Fruit fly (Drosophila melanogaster) whole organism, embryonic: ENCODE results near the gene CG7943.

ENCODE experiments used
- Aef1 ChIP-seq: fragments of 200-800 bp; sonication (Bioruptor generic); IDR thresholded peaks from 3 replicates; pipeline ENCODE4 v1.3.6; 2022; ENCODE audit warnings: missing biosample characterization, missing genetic modification characterization
- Awh ChIP-seq: fragments of 200-800 bp; sonication (Bioruptor generic); IDR thresholded peaks from 2 replicates; pipeline ENCODE4, ENCODE4 v1.3.6; 2022; ENCODE audit warnings: missing biosample characterization, missing genetic modification characterization
- BEAF-32 ChIP-seq: fragments of 200-800 bp; sonication (Bioruptor generic); optimal IDR thresholded peaks from 3 replicates; lab custom pipeline; 2017; ENCODE audit warnings: missing biosample characterization, missing genetic modification characterization, mild to moderate bottlenecking, moderate library complexity, missing genetic modification reagents
- CG10959 ChIP-seq: fragments of 200-800 bp; sonication (Bioruptor generic); IDR thresholded peaks from 2 replicates; pipeline ENCODE4 v1.3.6; 2022; ENCODE audit warnings: missing biosample characterization, missing genetic modification characterization
- CG14710 ChIP-seq: fragments of 200-800 bp; sonication (Bioruptor generic); optimal IDR thresholded peaks from 3 replicates; lab custom pipeline; 2019; ENCODE audit warnings: missing biosample characterization, mild to moderate bottlenecking, missing genetic modification characterization, moderate library complexity
- CG1603 ChIP-seq: fragments of 200-800 bp; sonication (Bioruptor generic); optimal IDR thresholded peaks from 2 replicates; lab custom pipeline; 2019; ENCODE audit warnings: missing biosample characterization, mild to moderate bottlenecking, missing genetic modification characterization, moderate library complexity
- CG17328 ChIP-seq: fragments of 200-800 bp; sonication (Bioruptor generic); IDR thresholded peaks from 2 replicates; pipeline ENCODE4 v1.3.6; 2022; ENCODE audit warnings: missing biosample characterization, missing genetic modification characterization
- CG18764 ChIP-seq: fragments of 200-800 bp; sonication (Bioruptor generic); optimal IDR thresholded peaks from 3 replicates; lab custom pipeline; 2016; ENCODE audit warnings: missing biosample characterization, missing genetic modification characterization
- CG43689 ChIP-seq: fragments of 200-800 bp; sonication (Bioruptor generic); IDR thresholded peaks from 2 replicates; pipeline ENCODE4 v1.3.6; 2022; ENCODE audit warnings: missing biosample characterization, missing genetic modification characterization
- CG4854 ChIP-seq: fragments of 200-800 bp; sonication (Bioruptor generic); optimal IDR thresholded peaks from 2 replicates; lab custom pipeline; 2016; ENCODE audit warnings: missing biosample characterization, missing genetic modification characterization, inconsistent platforms
- CG7839 ChIP-seq: fragments of 200-800 bp; sonication (Bioruptor generic); optimal IDR thresholded peaks from 3 replicates; lab custom pipeline; 2018; ENCODE audit warnings: missing biosample characterization, mild to moderate bottlenecking, missing genetic modification characterization, moderate library complexity
- CG8290 ChIP-seq, 3 experiments: fragments of 200-800 bp; sonication (Bioruptor generic); optimal IDR thresholded peaks; 2 replicates each; lab custom pipeline; 2016 to 2019; ENCODE audit warnings: missing biosample characterization in 3 of 3, missing genetic modification characterization in 3 of 3, mild to moderate bottlenecking in 2 of 3, moderate library complexity in 1 of 3
- CrebB ChIP-seq: fragments of 200-800 bp; sonication (Bioruptor generic); optimal IDR thresholded peaks from 3 replicates; lab custom pipeline; 2018; ENCODE audit warnings: missing biosample characterization, mild to moderate bottlenecking, missing genetic modification characterization
- Dip2 ChIP-seq: fragments of 200-800 bp; sonication (Bioruptor generic); IDR thresholded peaks from 2 replicates; pipeline ENCODE4 v1.3.6; 2022; ENCODE audit warnings: missing biosample characterization, missing genetic modification characterization
- Dip3 ChIP-seq: fragments of 200-800 bp; sonication (Bioruptor generic); optimal IDR thresholded peaks from 3 replicates; lab custom pipeline; 2016; ENCODE audit warnings: missing biosample characterization, missing genetic modification characterization
- Drgx ChIP-seq: fragments of 200-800 bp; sonication (Bioruptor generic); IDR thresholded peaks from 2 replicates; pipeline ENCODE4 v1.3.6; 2022; ENCODE audit warnings: missing biosample characterization, missing genetic modification characterization
- Ets65A ChIP-seq: fragments of 200-800 bp; sonication (Bioruptor generic); peaks from one replicate; lab custom pipeline; 2016; ENCODE audit warnings: missing biosample characterization, missing genetic modification characterization
- H15 ChIP-seq: fragments of 200-800 bp; sonication (Bioruptor generic); IDR thresholded peaks from 3 replicates; pipeline ENCODE4 v1.3.6; 2022; ENCODE audit warnings: missing biosample characterization, missing genetic modification characterization
- HLHmδ ChIP-seq: fragments of 200-800 bp; sonication (Bioruptor generic); optimal IDR thresholded peaks from 2 replicates; lab custom pipeline; 2018; ENCODE audit warnings: missing biosample characterization, mild to moderate bottlenecking, missing genetic modification characterization, moderate library complexity
- Hsf ChIP-seq: fragments of 200-800 bp; sonication (Bioruptor generic); optimal IDR thresholded peaks from 3 replicates; lab custom pipeline; 2016; ENCODE audit warnings: missing biosample characterization, missing genetic modification characterization
- Med ChIP-seq: fragments of 200-800 bp; sonication (Bioruptor generic); peaks from one replicate; lab custom pipeline; 2016; ENCODE audit warnings: missing biosample characterization, missing genetic modification characterization, mild to moderate bottlenecking, inconsistent platforms, moderate library complexity
- NfI ChIP-seq: fragments of 200-800 bp; sonication (Bioruptor generic); optimal IDR thresholded peaks from 3 replicates; lab custom pipeline; 2018; ENCODE audit warnings: missing biosample characterization, mild to moderate bottlenecking, missing genetic modification characterization, moderate library complexity
- Ssrp ChIP-seq: fragments of 200-800 bp; sonication (Bioruptor generic); optimal IDR thresholded peaks from 2 replicates; lab custom pipeline; 2018; ENCODE audit warnings: missing biosample characterization, mild to moderate bottlenecking, missing genetic modification characterization, moderate library complexity
- Xrp1 ChIP-seq: fragments of 200-800 bp; sonication (Bioruptor generic); IDR thresholded peaks from 2 replicates; pipeline ENCODE4 v1.3.6; 2022; ENCODE audit warnings: missing biosample characterization, missing genetic modification characterization
- aop ChIP-seq: fragments of 200-800 bp; sonication (Bioruptor generic); IDR thresholded peaks from 2 replicates; pipeline ENCODE4 v1.3.6; 2022; ENCODE audit warnings: missing biosample characterization, missing genetic modification characterization
- ase ChIP-seq: fragments of 200-800 bp; sonication (Bioruptor generic); IDR thresholded peaks from 3 replicates; pipeline ENCODE4 v1.3.6; 2022; ENCODE audit warnings: missing biosample characterization, missing genetic modification characterization
- bsh ChIP-seq, 2 experiments: fragments of 200-800 bp; sonication (Bioruptor generic); optimal IDR thresholded peaks; 2 replicates each; lab custom pipeline; 2017 to 2018; ENCODE audit warnings: mild to moderate bottlenecking in 2 of 2, missing biosample characterization in 2 of 2, missing genetic modification characterization in 2 of 2, moderate library complexity in 1 of 2
- cas ChIP-seq: fragments of 200-800 bp; sonication (Bioruptor generic); IDR thresholded peaks from 2 replicates; pipeline ENCODE4 v1.3.6; 2022; ENCODE audit warnings: missing biosample characterization, missing genetic modification characterization
- chif ChIP-seq, 2 experiments: fragments of 200-800 bp; sonication (Bioruptor generic); optimal IDR thresholded peaks; 3 replicates each; lab custom pipeline; 2016; ENCODE audit warnings: missing biosample characterization in 2 of 2, missing genetic modification characterization in 2 of 2
- chn ChIP-seq: fragments of 200-800 bp; sonication (Bioruptor generic); optimal IDR thresholded peaks from 2 replicates; lab custom pipeline; 2016; ENCODE audit warnings: missing biosample characterization, missing genetic modification characterization
- ci ChIP-seq: fragments of 200-800 bp; sonication (Bioruptor generic); IDR thresholded peaks from 3 replicates; pipeline ENCODE4 v1.3.6; 2022; ENCODE audit warnings: missing biosample characterization, missing genetic modification characterization
- danr ChIP-seq: fragments of 200-800 bp; sonication (Bioruptor generic); IDR thresholded peaks from 2 replicates; pipeline ENCODE4 v1.3.6; 2022; ENCODE audit warnings: missing biosample characterization, missing genetic modification characterization
- dmrt11E ChIP-seq: fragments of 200-800 bp; sonication (Bioruptor generic); optimal IDR thresholded peaks from 3 replicates; lab custom pipeline; 2018; ENCODE audit warnings: missing biosample characterization, mild to moderate bottlenecking, missing genetic modification characterization, moderate library complexity
- gsb-n ChIP-seq: fragments of 200-800 bp; sonication (Bioruptor generic); optimal IDR thresholded peaks from 3 replicates; lab custom pipeline; 2018; ENCODE audit warnings: missing biosample characterization, mild to moderate bottlenecking, missing genetic modification characterization
- hkb ChIP-seq, 2 experiments: fragments of 200-800 bp in 1 of 2; fragments of >200 bp in 1 of 2; sonication (Bioruptor generic) in 1 of 2; IDR thresholded peaks in 1 of 2; optimal IDR thresholded peaks in 1 of 2; 2 replicates each; pipeline versions ENCODE4 v1.3.6 to Lab custom; 2017 to 2022; ENCODE audit warnings: missing biosample characterization in 1 of 2, missing genetic modification characterization in 1 of 2
- jumu ChIP-seq: fragments of 200-800 bp; sonication (Bioruptor generic); optimal IDR thresholded peaks from 3 replicates; lab custom pipeline; 2016; ENCODE audit warnings: missing biosample characterization, missing genetic modification characterization
- lab ChIP-seq: fragments of 200-800 bp; sonication (Bioruptor generic); optimal IDR thresholded peaks from 3 replicates; lab custom pipeline; 2017; ENCODE audit warnings: missing biosample characterization, missing genetic modification characterization, mild to moderate bottlenecking, moderate library complexity, missing genetic modification reagents
- prd ChIP-seq, 3 experiments: fragments of >200 bp in 2 of 3; fragments of 200-800 bp in 1 of 3; sonication (Bioruptor generic) in 1 of 3; optimal IDR thresholded peaks in 2 of 3; IDR thresholded peaks in 1 of 3; 2 replicates in 2 of 3; 3 replicates in 1 of 3; pipeline versions ENCODE4 v1.3.6 to Lab custom; 2017 to 2022; ENCODE audit warnings: missing biosample characterization in 1 of 3, missing genetic modification characterization in 1 of 3
- ranshi ChIP-seq: fragments of 200-800 bp; sonication (Bioruptor generic); IDR thresholded peaks from 2 replicates; pipeline ENCODE4 v1.3.6; 2022; ENCODE audit warnings: missing biosample characterization, missing genetic modification characterization
- row ChIP-seq: fragments of 200-800 bp; sonication (Bioruptor generic); IDR thresholded peaks from 3 replicates; pipeline ENCODE4 v1.3.6; 2022; ENCODE audit warnings: missing biosample characterization, missing genetic modification characterization
- sens ChIP-seq: fragments of 200-800 bp; sonication (Bioruptor generic); peaks from one replicate; lab custom pipeline; 2016; ENCODE audit warnings: missing biosample characterization, missing genetic modification characterization
- slbo ChIP-seq: fragments of 200-800 bp; sonication (Bioruptor generic); IDR thresholded peaks from 2 replicates; pipeline ENCODE4 v1.3.6; 2022; ENCODE audit warnings: missing biosample characterization, missing genetic modification characterization
- sr ChIP-seq: fragments of 200-800 bp; sonication (Bioruptor generic); IDR thresholded peaks from 3 replicates; pipeline ENCODE4 v1.3.6; 2022; ENCODE audit warnings: missing biosample characterization, missing genetic modification characterization
- tin ChIP-seq: fragments of 200-800 bp; sonication (Bioruptor generic); optimal IDR thresholded peaks from 3 replicates; lab custom pipeline; 2016; ENCODE audit warnings: missing biosample characterization, missing genetic modification characterization
- tx ChIP-seq: fragments of 200-800 bp; sonication (Bioruptor generic); optimal IDR thresholded peaks from 2 replicates; lab custom pipeline; 2016; ENCODE audit warnings: missing biosample characterization, missing genetic modification characterization
- vnd ChIP-seq: fragments of 200-800 bp; sonication (Bioruptor generic); IDR thresholded peaks from 3 replicates; pipeline ENCODE4 v1.3.6; 2022; ENCODE audit warnings: missing biosample characterization, missing genetic modification characterization; ENCODE audit not compliant: partially characterized antibody
- yki ChIP-seq: fragments of >200 bp; optimal IDR thresholded peaks from 3 replicates; lab custom pipeline; 2018

CG7943 gene

dm6 chr3R:30071827-30072226, 25.6 kb downstream of the CG7943 start:
- no peak for TF ChIP-seq gsb-n (tag; lab: Kevin White, UChicago)
- TF ChIP-seq Aef1 = no peak
- no peak for TF ChIP-seq yki (lab: Kevin White, UChicago)
- 0 out of 2 replicates have a peak, but pooled peaks have one; percentile 18 for TF ChIP-seq Xrp1 (GFP tag; lab: Robert Waterston, UW)
- 0 out of 2 replicates have a peak, but pooled peaks have one; percentile 16 for TF ChIP-seq Awh (GFP tag; lab: Robert Waterston, UW)
- TF ChIP-seq NfI (GFP tag; lab: Kevin White, UChicago) = no peak
- TF ChIP-seq ranshi (GFP tag; lab: Robert Waterston, UW) = 0 out of 2 replicates have a peak, but pooled peaks have one; percentile 18
- TF ChIP-seq ci = 0 out of 3 replicates have a peak, but pooled peaks have one; percentile 56
- 0 out of 2 replicates have a peak, but pooled peaks have one; percentile 23 for TF ChIP-seq danr (GFP tag; lab: Robert Waterston, UW)
- TF ChIP-seq row (GFP tag; lab: Robert Waterston, UW) = 0 out of 3 replicates have a peak, but pooled peaks have one; percentile 7
- TF ChIP-seq tin = no peak
- peak; percentile 86 for TF ChIP-seq Ets65A (GFP tag; lab: Kevin White, UChicago)
- TF ChIP-seq CG10959 (GFP tag; lab: Robert Waterston, UW) = 0 out of 2 replicates have a peak, but pooled peaks have one; percentile 6
- TF ChIP-seq CG14710 = no peak
- peak; percentile 22; the same call in 1 of the 2 replicates for TF ChIP-seq slbo (GFP tag; lab: Robert Waterston, UW)
- TF ChIP-seq CG8290 (GFP tag; optimal IDR thresholded peaks at IDR 0.05; lab: Kevin White, UChicago) = peak; percentile 10
- peak; percentile 16 to 18 for TF ChIP-seq CG8290 (tag; optimal IDR thresholded peaks at IDR 0.05; lab: Kevin White, UChicago)
- TF ChIP-seq bsh (GFP tag; optimal IDR thresholded peaks at IDR 0.05; lab: Kevin White, UChicago) = peak in 1 of 2 experiments; percentile 25
- no peak for TF ChIP-seq prd (optimal IDR thresholded peaks at IDR 0.05; lab: Kevin White, UChicago)
- TF ChIP-seq prd (GFP tag; IDR thresholded peaks at IDR 0.05; lab: Robert Waterston, UW) = peak; percentile 24; the same call in 1 of the 3 replicates
- peak; percentile 51; the same call in 1 of the 2 replicates for TF ChIP-seq Drgx (GFP tag; lab: Robert Waterston, UW)
- TF ChIP-seq hkb (optimal IDR thresholded peaks at IDR 0.05; lab: Kevin White, UChicago) = no peak
- TF ChIP-seq hkb (GFP tag; IDR thresholded peaks at IDR 0.05; lab: Robert Waterston, UW) = 0 out of 2 replicates have a peak, but pooled peaks have one; percentile 34
- peak; percentile 59 for TF ChIP-seq sens (GFP tag; lab: Kevin White, UChicago)
- peak; percentile 25 for TF ChIP-seq Med (GFP tag; lab: Kevin White, UChicago)

- peak; percentile 29 for TF ChIP-seq tx (GFP tag; lab: Kevin White, UChicago)
- TF ChIP-seq ci = peak; percentile 22; the same call in 1 of the 3 replicates
- no peak for TF ChIP-seq aop
- 0 out of 3 replicates have a peak, but pooled peaks have one; percentile 26 for TF ChIP-seq row (GFP tag; lab: Robert Waterston, UW)
- peak in 1 of 2 experiments; percentile 41 for TF ChIP-seq chif (GFP tag; optimal IDR thresholded peaks at IDR 0.05; lab: Kevin White, UChicago)
- TF ChIP-seq CG1603 (tag; lab: Kevin White, UChicago) = peak; percentile 57
- 0 out of 2 replicates have a peak, but pooled peaks have one; percentile 9 for TF ChIP-seq CG17328 (GFP tag; lab: Robert Waterston, UW)
- TF ChIP-seq Med (GFP tag; lab: Kevin White, UChicago) = peak; percentile 63
- TF ChIP-seq lab (GFP tag; lab: Kevin White, UChicago) = no peak
- TF ChIP-seq BEAF-32 = no peak
- TF ChIP-seq CG4854 = no peak
- TF ChIP-seq bsh (GFP tag; optimal IDR thresholded peaks at IDR 0.05; lab: Kevin White, UChicago) = peak; percentile 4 to 47
- TF ChIP-seq CrebB (tag; lab: Kevin White, UChicago) = no peak
- TF ChIP-seq H15 (GFP tag; lab: Robert Waterston, UW) = no peak
- no peak for TF ChIP-seq CG18764 (GFP tag; lab: Kevin White, UChicago)
- TF ChIP-seq Hsf (GFP tag; lab: Kevin White, UChicago) = peak; percentile 22
- TF ChIP-seq jumu (GFP tag; lab: Kevin White, UChicago) = no peak
- 0 out of 3 replicates have a peak, but pooled peaks have one; percentile 10 for TF ChIP-seq ase
- peak; percentile 16; the same call in 1 of the 3 replicates for TF ChIP-seq vnd
- no peak for TF ChIP-seq sr
- TF ChIP-seq Ssrp (tag; lab: Kevin White, UChicago) = peak; percentile 13
- no peak for TF ChIP-seq HLHmδ (GFP tag; lab: Kevin White, UChicago)
- TF ChIP-seq CG43689 = no peak
- TF ChIP-seq cas (GFP tag; lab: Robert Waterston, UW) = no peak
- TF ChIP-seq Dip3 (GFP tag; lab: Kevin White, UChicago) = no peak
- TF ChIP-seq Dip2 = no peak
- TF ChIP-seq prd (optimal IDR thresholded peaks at IDR 0.05; lab: Kevin White, UChicago) = no peak
- TF ChIP-seq prd (GFP tag; IDR thresholded peaks at IDR 0.05; lab: Robert Waterston, UW) = peak; percentile 47; the same call in 1 of the 3 replicates
- TF ChIP-seq chn = peak; percentile 8
- TF ChIP-seq dmrt11E (tag; lab: Kevin White, UChicago) = peak; percentile 25
- TF ChIP-seq CG7839 (tag; lab: Kevin White, UChicago) = no peak
Measured at dm6 chr3R:30076088-30076487, 29.8 kb downstream of the CG7943 start.
